Fruit fly (Drosophila melanogaster) whole organism, embryonic: Measurements from ENCODE around the gene Neu2.

ENCODE experiments used
- Atf6 ChIP-seq: fragments of 200-800 bp; sonication (Bioruptor generic); IDR thresholded peaks from 2 replicates; pipeline ENCODE4 v1.3.6; 2022; ENCODE audit warnings: missing biosample characterization, missing genetic modification characterization
- CG10366 ChIP-seq: fragments of 200-800 bp; sonication (Bioruptor generic); IDR thresholded peaks from 2 replicates; pipeline ENCODE4 v1.3.6; 2022; ENCODE audit warnings: missing biosample characterization, missing genetic modification characterization
- CG10979 ChIP-seq: fragments of 200-800 bp; sonication (Bioruptor generic); optimal IDR thresholded peaks from 2 replicates; lab custom pipeline; 2018; ENCODE audit warnings: missing biosample characterization, mild to moderate bottlenecking, missing genetic modification characterization, moderate library complexity
- CG11504 ChIP-seq: fragments of 200-800 bp; sonication (Bioruptor generic); optimal IDR thresholded peaks from 3 replicates; lab custom pipeline; 2019; ENCODE audit warnings: missing biosample characterization, mild to moderate bottlenecking, missing genetic modification characterization, moderate library complexity
- CG11696 ChIP-seq: fragments of 200-800 bp; sonication (Bioruptor generic); IDR thresholded peaks from 2 replicates; pipeline ENCODE4 v1.3.6; 2022; ENCODE audit warnings: missing biosample characterization, missing genetic modification characterization
- CG12299 ChIP-seq: fragments of 200-800 bp; sonication (Bioruptor generic); optimal IDR thresholded peaks from 2 replicates; lab custom pipeline; 2018; ENCODE audit warnings: missing biosample characterization, mild to moderate bottlenecking, missing genetic modification characterization
- CG12942 ChIP-seq: fragments of 200-800 bp; sonication (Bioruptor generic); optimal IDR thresholded peaks from 3 replicates; lab custom pipeline; 2016; ENCODE audit warnings: missing biosample characterization, missing genetic modification characterization
- CG16779 ChIP-seq: fragments of 200-800 bp; sonication (Bioruptor generic); IDR thresholded peaks from 2 replicates; pipeline ENCODE4 v1.3.6; 2022; ENCODE audit warnings: missing biosample characterization, missing genetic modification characterization
- CG18476 ChIP-seq: fragments of 200-800 bp; sonication (Bioruptor generic); optimal IDR thresholded peaks from 2 replicates; lab custom pipeline; 2016; ENCODE audit warnings: missing biosample characterization, mild to moderate bottlenecking, missing genetic modification characterization
- CG42726 ChIP-seq: fragments of 200-800 bp; sonication (Bioruptor generic); IDR thresholded peaks from 2 replicates; pipeline ENCODE4 v1.3.6; 2022; ENCODE audit warnings: missing biosample characterization, missing genetic modification characterization; ENCODE audit not compliant: partially characterized antibody
- CG4360 ChIP-seq: fragments of 200-800 bp; sonication (Bioruptor generic); IDR thresholded peaks from 2 replicates; pipeline ENCODE4 v1.3.6; 2022; ENCODE audit warnings: missing biosample characterization, missing genetic modification characterization
- CG7357 ChIP-seq: fragments of 200-800 bp; sonication (Bioruptor generic); IDR thresholded peaks from 3 replicates; pipeline ENCODE4 v1.3.6; 2022; ENCODE audit warnings: missing biosample characterization, missing genetic modification characterization
- CG8281 ChIP-seq: fragments of 200-800 bp; sonication (Bioruptor generic); optimal IDR thresholded peaks from 2 replicates; lab custom pipeline; 2018; ENCODE audit warnings: missing biosample characterization, mild to moderate bottlenecking, missing genetic modification characterization, moderate library complexity
- CG9797 ChIP-seq: fragments of 200-800 bp; sonication (Bioruptor generic); optimal IDR thresholded peaks from 3 replicates; lab custom pipeline; 2018; ENCODE audit warnings: missing biosample characterization, mild to moderate bottlenecking, missing genetic modification characterization
- Dbx ChIP-seq: fragments of 200-800 bp; sonication (Bioruptor generic); IDR thresholded peaks from 3 replicates; pipeline ENCODE4 v1.3.6; 2022; ENCODE audit warnings: missing biosample characterization, missing genetic modification characterization
- H15 ChIP-seq: fragments of 200-800 bp; sonication (Bioruptor generic); IDR thresholded peaks from 3 replicates; pipeline ENCODE4 v1.3.6; 2022; ENCODE audit warnings: missing biosample characterization, missing genetic modification characterization
- H2.0 ChIP-seq: fragments of 200-800 bp; sonication (Bioruptor generic); IDR thresholded peaks from 2 replicates; pipeline ENCODE4 v1.3.6; 2022; ENCODE audit warnings: missing biosample characterization, missing genetic modification characterization
- HLHmδ ChIP-seq: fragments of 200-800 bp; sonication (Bioruptor generic); optimal IDR thresholded peaks from 2 replicates; lab custom pipeline; 2018; ENCODE audit warnings: missing biosample characterization, mild to moderate bottlenecking, missing genetic modification characterization, moderate library complexity
- Hr39 ChIP-seq: fragments of >200 bp; optimal IDR thresholded peaks from 2 replicates; lab custom pipeline; 2017
- MBD-R2 ChIP-seq: fragments of 200-800 bp; sonication (Bioruptor generic); IDR thresholded peaks from 2 replicates; pipeline ENCODE4 v1.3.6; 2022; ENCODE audit warnings: missing biosample characterization, missing genetic modification characterization
- MESR4 ChIP-seq: fragments of 200-800 bp; sonication (Bioruptor generic); optimal IDR thresholded peaks from 2 replicates; lab custom pipeline; 2018; ENCODE audit warnings: missing biosample characterization, mild to moderate bottlenecking, missing genetic modification characterization, moderate library complexity
- Six4 ChIP-seq: fragments of 200-800 bp; sonication (Bioruptor generic); optimal IDR thresholded peaks from 2 replicates; lab custom pipeline; 2016; ENCODE audit warnings: missing biosample characterization, missing genetic modification characterization
- Sox100B ChIP-seq: fragments of 200-800 bp; sonication (Bioruptor generic); optimal IDR thresholded peaks from 3 replicates; lab custom pipeline; 2018; ENCODE audit warnings: missing biosample characterization, mild to moderate bottlenecking, missing genetic modification characterization
- Taf1 ChIP-seq: fragments of 200-800 bp; sonication (Bioruptor generic); IDR thresholded peaks from 2 replicates; pipeline ENCODE4 v1.3.6; 2022; ENCODE audit warnings: missing biosample characterization, missing genetic modification characterization
- YL-1 ChIP-seq: fragments of 200-800 bp; sonication (Bioruptor generic); optimal IDR thresholded peaks from 3 replicates; lab custom pipeline; 2017; ENCODE audit warnings: missing biosample characterization, mild to moderate bottlenecking, missing genetic modification characterization
- ac ChIP-seq: fragments of 200-800 bp; sonication (Bioruptor generic); optimal IDR thresholded peaks from 3 replicates; lab custom pipeline; 2017; ENCODE audit warnings: missing biosample characterization, mild to moderate bottlenecking, missing genetic modification characterization
- bbx ChIP-seq: fragments of 200-800 bp; sonication (Bioruptor generic); IDR thresholded peaks from 2 replicates; pipeline ENCODE4 v1.3.6; 2022; ENCODE audit warnings: missing biosample characterization, missing genetic modification characterization; ENCODE audit not compliant: partially characterized antibody
- chif ChIP-seq, 2 experiments: fragments of 200-800 bp; sonication (Bioruptor generic); optimal IDR thresholded peaks; 3 replicates each; lab custom pipeline; 2016; ENCODE audit warnings: missing biosample characterization in 2 of 2, missing genetic modification characterization in 2 of 2
- crp ChIP-seq, 2 experiments: fragments of 200-800 bp; sonication (Bioruptor generic); optimal IDR thresholded peaks; 2 replicates in 1 of 2; 3 replicates in 1 of 2; lab custom pipeline; 2017; ENCODE audit warnings: missing biosample characterization in 2 of 2, missing genetic modification characterization in 2 of 2, mild to moderate bottlenecking in 1 of 2, moderate library complexity in 1 of 2
- dmrt99B ChIP-seq: fragments of 200-800 bp; sonication (Bioruptor generic); optimal IDR thresholded peaks from 2 replicates; lab custom pipeline; 2018; ENCODE audit warnings: missing biosample characterization, mild to moderate bottlenecking, missing genetic modification characterization, moderate library complexity
- ems ChIP-seq: fragments of 200-800 bp; sonication (Bioruptor generic); optimal IDR thresholded peaks from 3 replicates; lab custom pipeline; 2016; ENCODE audit warnings: missing biosample characterization, missing genetic modification characterization
- esg ChIP-seq: fragments of 200-800 bp; sonication (Bioruptor generic); conservative IDR thresholded peaks from 2 replicates; pipeline ENCODE4 v1.3.6; 2022; ENCODE audit warnings: missing biosample characterization, missing genetic modification characterization
- fd3F ChIP-seq: fragments of 200-800 bp; sonication (Bioruptor generic); optimal IDR thresholded peaks from 2 replicates; lab custom pipeline; 2018; ENCODE audit warnings: missing biosample characterization, mild to moderate bottlenecking, missing genetic modification characterization, moderate library complexity
- gfzf ChIP-seq: fragments of 200-800 bp; sonication (Bioruptor generic); optimal IDR thresholded peaks from 2 replicates; lab custom pipeline; 2016; ENCODE audit warnings: missing biosample characterization, mild to moderate bottlenecking, missing genetic modification characterization, moderate library complexity
- grn ChIP-seq: fragments of 200-800 bp; sonication (Bioruptor generic); optimal IDR thresholded peaks from 3 replicates; lab custom pipeline; 2017; ENCODE audit warnings: missing biosample characterization, missing genetic modification characterization
- jumu ChIP-seq: fragments of 200-800 bp; sonication (Bioruptor generic); optimal IDR thresholded peaks from 3 replicates; lab custom pipeline; 2016; ENCODE audit warnings: missing biosample characterization, missing genetic modification characterization
- nerfin-2 ChIP-seq: fragments of 200-800 bp; sonication (Bioruptor generic); IDR thresholded peaks from 2 replicates; pipeline ENCODE4 v1.3.6; 2022; ENCODE audit warnings: missing biosample characterization, missing genetic modification characterization; ENCODE audit not compliant: partially characterized antibody
- phol ChIP-seq: fragments of 200-800 bp; sonication (Bioruptor generic); optimal IDR thresholded peaks from 3 replicates; lab custom pipeline; 2018; ENCODE audit warnings: missing biosample characterization, mild to moderate bottlenecking, missing genetic modification characterization, moderate library complexity
- run ChIP-seq: fragments of 200-800 bp; sonication (Bioruptor generic); optimal IDR thresholded peaks from 3 replicates; lab custom pipeline; 2018; ENCODE audit warnings: missing biosample characterization, mild to moderate bottlenecking, missing genetic modification characterization
- sens ChIP-seq: fragments of 200-800 bp; sonication (Bioruptor generic); peaks from one replicate; lab custom pipeline; 2016; ENCODE audit warnings: missing biosample characterization, missing genetic modification characterization
- slbo ChIP-seq: fragments of 200-800 bp; sonication (Bioruptor generic); IDR thresholded peaks from 2 replicates; pipeline ENCODE4 v1.3.6; 2022; ENCODE audit warnings: missing biosample characterization, missing genetic modification characterization
- tap ChIP-seq: fragments of 200-800 bp; optimal IDR thresholded peaks from 3 replicates; lab custom pipeline; 2019; ENCODE audit warnings: missing biosample characterization, mild to moderate bottlenecking, missing genetic modification characterization, moderate library complexity
- trem ChIP-seq: fragments of 200-800 bp; optimal IDR thresholded peaks from 3 replicates; lab custom pipeline; 2019; ENCODE audit warnings: missing biosample characterization, mild to moderate bottlenecking, missing genetic modification characterization, moderate library complexity
- ttk ChIP-seq: fragments of 200-800 bp; sonication (Bioruptor generic); IDR thresholded peaks from 2 replicates; pipeline ENCODE4 v2.1.2; 2022; ENCODE audit warnings: missing biosample characterization, missing genetic modification characterization
- tup ChIP-seq: fragments of 200-800 bp; sonication (Bioruptor generic); optimal IDR thresholded peaks from 2 replicates; lab custom pipeline; 2016; ENCODE audit warnings: missing biosample characterization, mild to moderate bottlenecking, missing genetic modification characterization, moderate library complexity
- unc-4 ChIP-seq: fragments of 200-800 bp; sonication (Bioruptor generic); IDR thresholded peaks from 2 replicates; pipeline ENCODE4 v1.3.6; 2022; ENCODE audit warnings: missing biosample characterization, missing genetic modification characterization; ENCODE audit not compliant: partially characterized antibody
- zen2 ChIP-seq: fragments of 200-800 bp; sonication (Bioruptor generic); IDR thresholded peaks from 3 replicates; pipeline ENCODE4 v1.3.6; 2022; ENCODE audit warnings: missing biosample characterization, missing genetic modification characterization; ENCODE audit not compliant: partially characterized antibody

Neu2 gene

dm6 chr3L:21539245-21540196, 49.1 kb upstream of the Neu2 start, which contains the start of the genes COX8 and VhaM9.7-b (continued):
- TF ChIP-seq Dbx (0 out of 3 replicates have a peak, but pooled peaks have one; percentile 48), Six4 (GFP tag; lab: Kevin White, UChicago) (peak; percentile 54), chif (GFP tag; optimal IDR thresholded peaks at IDR 0.05; lab: Kevin White, UChicago) (peak; percentile 50 to 51), Hr39 (lab: Kevin White, UChicago) (no peak), esg (GFP tag; lab: Robert Waterston, UW) (peak; percentile 64), YL-1 (GFP tag; lab: Kevin White, UChicago) (peak; percentile 86), CG16779 (peak; percentile 48; the same call in 1 of the 2 replicates), Sox100B (GFP tag; lab: Kevin White, UChicago) (peak; percentile 67), tap (tag; lab: Kevin White, UChicago) (no peak), CG18476 (peak; percentile 14), tup (GFP tag; lab: Kevin White, UChicago) (no peak), nerfin-2 (GFP tag; lab: Robert Waterston, UW) (peak; percentile 46; the same call in 1 of the 2 replicates), fd3F (GFP tag; lab: Kevin White, UChicago) (peak; percentile 32), sens (GFP tag; lab: Kevin White, UChicago) (peak; percentile 63), ems (GFP tag; lab: Kevin White, UChicago) (peak; percentile 40), grn (GFP tag; lab: Kevin White, UChicago) (no peak), unc-4 (GFP tag; lab: Robert Waterston, UW) (peak; percentile 62), trem (tag; lab: Kevin White, UChicago) (peak; percentile 40), CG7357 (GFP tag; lab: Robert Waterston, UW) (no peak), CG11504 (tag; lab: Kevin White, UChicago) (no peak), MBD-R2 (peak; percentile 76), bbx (GFP tag; lab: Robert Waterston, UW) (peak; percentile 65), MESR4 (GFP tag; lab: Kevin White, UChicago) (peak; percentile 97)

dm6 chr3L:21538893-21539244, 48.5 kb upstream of the Neu2 start:
- TF ChIP-seq H2.0 (GFP tag; lab: Robert Waterston, UW) (no peak), CG8281 (peak; percentile 90)

- no peak for TF ChIP-seq slbo (GFP tag; lab: Robert Waterston, UW)
- peak; percentile 93 for TF ChIP-seq CG9797 (GFP tag; lab: Kevin White, UChicago)
- no peak for TF ChIP-seq CG10366 (GFP tag; lab: Robert Waterston, UW)
- no peak for TF ChIP-seq ttk
- TF ChIP-seq jumu (GFP tag; lab: Kevin White, UChicago), result no peak
- TF ChIP-seq phol (tag; lab: Kevin White, UChicago), result peak; percentile 64
- no peak for TF ChIP-seq HLHmδ (GFP tag; lab: Kevin White, UChicago)
- no peak for TF ChIP-seq run (tag; lab: Kevin White, UChicago)
- TF ChIP-seq gfzf, result peak; percentile 71
- TF ChIP-seq CG12299 (tag; lab: Kevin White, UChicago), result peak; percentile 1
- TF ChIP-seq dmrt99B (tag; lab: Kevin White, UChicago), result no peak
- TF ChIP-seq ac (GFP tag; lab: Kevin White, UChicago), result no peak
- TF ChIP-seq CG11696 (GFP tag; lab: Robert Waterston, UW), result no peak
- TF ChIP-seq CG42726 (GFP tag; lab: Robert Waterston, UW), result peak; percentile 98
- no peak for TF ChIP-seq Atf6 (GFP tag; lab: Robert Waterston, UW)
- TF ChIP-seq CG12942 (GFP tag; lab: Kevin White, UChicago), result no peak
- no peak for TF ChIP-seq CG4360 (GFP tag; lab: Robert Waterston, UW)
- peak; percentile 96 for TF ChIP-seq zen2 (GFP tag; lab: Robert Waterston, UW)
- no peak for TF ChIP-seq H15 (GFP tag; lab: Robert Waterston, UW)
- TF ChIP-seq crp (GFP tag; optimal IDR thresholded peaks at IDR 0.05; lab: Kevin White, UChicago), result no peak
- TF ChIP-seq Taf1 (GFP tag; lab: Robert Waterston, UW), result no peak
- peak; percentile 8 for TF ChIP-seq CG10979 (tag; lab: Kevin White, UChicago)
These were observed 46.5 kb upstream of the Neu2 start, which contains the start of gene Rpn10 for dm6 chr3L:21536857-21537256. Rpn10 (plus strand) TSS chr3L:21537000.
